Worm (Caenorhabditis elegans) whole organism, L3 larva: ENCODE measurements around the gene C18D4.4.

Source experiments
- ceh-9 ChIP-seq: sonication (generic microtip); optimal IDR thresholded peaks from 2 replicates; lab custom pipeline; 2018; ENCODE audit warnings: missing biosample characterization, missing genetic modification characterization
- snpc-4 ChIP-seq: fragments of 150-350 bp; optimal IDR thresholded peaks from 2 replicates; lab custom pipeline; 2014; ENCODE audit warnings: missing biosample characterization, missing genetic modification characterization

DNA sequence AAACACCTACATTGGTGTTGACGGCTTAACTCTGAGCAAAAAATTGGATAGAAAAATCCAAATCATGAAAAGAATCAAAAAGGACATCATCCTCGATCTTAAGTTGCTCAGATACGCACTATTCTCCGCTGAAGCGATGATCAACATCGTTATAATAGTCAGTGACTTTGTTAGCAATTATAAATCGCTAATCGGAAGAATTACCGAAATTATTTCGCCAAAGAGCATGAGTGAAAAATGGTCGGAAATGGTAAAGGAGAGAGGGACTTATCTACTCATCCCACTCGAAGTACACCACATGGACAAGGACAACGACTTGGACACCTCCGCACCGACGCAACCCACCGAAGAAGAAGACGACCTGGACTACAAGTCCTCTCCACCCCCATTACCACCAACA is 48.7 kb upstream of the C18D4.4 start:
- no peak for TF ChIP-seq snpc-4 (tag; lab: Kevin White, UChicago)
- no peak for TF ChIP-seq ceh-9
